Fruit fly (Drosophila melanogaster): ENCODE results near the gene CG13284.

CG13284 gene

DNA sequence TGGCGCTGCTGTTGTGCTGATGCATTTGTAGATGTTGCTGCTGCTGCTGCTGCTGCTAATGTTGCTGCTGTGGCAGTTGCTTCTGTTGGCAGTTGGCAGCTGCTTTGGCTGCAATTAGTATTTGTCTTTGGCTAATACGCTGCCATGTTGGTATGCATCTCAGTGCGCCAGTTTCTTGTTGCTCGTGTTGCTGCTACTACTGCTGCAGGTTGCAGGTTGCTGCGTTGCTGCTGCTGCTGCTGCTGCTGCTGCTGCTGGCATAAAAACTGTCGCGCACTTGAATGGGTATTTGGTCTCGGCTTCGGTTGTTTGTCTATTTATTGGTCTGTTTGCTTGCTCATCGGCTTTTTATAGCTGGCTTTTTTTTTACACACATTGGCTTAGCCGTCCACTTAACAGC, 39.8 kb downstream of the CG13284 start:
- TF ChIP-seq CG15011 (GFP tag; optimal IDR thresholded peaks at IDR 0.05): no peak
- no peak for TF ChIP-seq CG12104 (GFP tag; optimal IDR thresholded peaks at IDR 0.05)
- no peak for TF ChIP-seq Myb (GFP tag; optimal IDR thresholded peaks at IDR 0.05)
- no peak for TF ChIP-seq usp (GFP tag; optimal IDR thresholded peaks at IDR 0.05)
- TF ChIP-seq CG14965 (GFP tag; optimal IDR thresholded peaks at IDR 0.05; ENCODE audit: borderline replicate concordance): no peak
- no peak for TF ChIP-seq hth (optimal IDR thresholded peaks at IDR 0.05)

dm6 chr2L:16804376-16804934, 44.1 kb downstream of the CG13284 start, which contains the start of gene CG13272:
CG13272 (plus strand) TSS chr2L:16804884.
- peak; percentile 82 for TF ChIP-seq Blimp-1 (GFP tag; optimal IDR thresholded peaks at IDR 0.05)
- peak; percentile 20; the same call in 1 of the 2 replicates for TF ChIP-seq vvl (GFP tag; IDR thresholded peaks at IDR 0.05)
- no peak for TF ChIP-seq Ptx1 (GFP tag; IDR thresholded peaks at IDR 0.05)
- TF ChIP-seq D19A (tag; optimal IDR thresholded peaks at IDR 0.05): peak; percentile 80
- peak; percentile 41 for TF ChIP-seq kni (GFP tag; optimal IDR thresholded peaks at IDR 0.05)

DNA sequence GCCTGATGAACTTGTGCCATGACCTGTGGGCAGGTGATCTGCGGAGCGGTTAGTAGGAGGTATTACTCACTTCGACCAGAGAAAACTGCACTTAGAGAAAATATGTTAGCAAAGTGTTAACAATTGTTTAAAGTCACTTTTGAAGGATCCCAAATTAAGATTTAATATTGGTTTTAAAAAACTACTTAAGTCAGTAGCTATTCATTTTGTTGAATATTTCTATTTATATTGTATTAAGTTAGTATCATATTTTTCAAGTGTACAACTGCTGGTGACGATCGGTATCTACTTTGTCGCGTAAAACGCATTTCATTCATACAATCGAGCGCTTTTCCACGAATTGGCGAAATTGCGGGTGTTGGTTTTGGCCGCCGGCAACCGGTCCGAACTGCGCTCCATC, 44.9 kb downstream of the CG13284 start:
- TF ChIP-seq E2f1 (GFP tag; IDR thresholded peaks at IDR 0.05) (no peak), slp2 (GFP tag; optimal IDR thresholded peaks at IDR 0.05) (no peak), Sox102F (GFP tag; optimal IDR thresholded peaks at IDR 0.05) (peak; percentile 5), gem (tag; optimal IDR thresholded peaks at IDR 0.05) (peak; percentile 31), row (GFP tag; IDR thresholded peaks at IDR 0.05) (peak; percentile 30; the same call in 2 of the 3 replicates)

- TF ChIP-seq CG8478 (optimal IDR thresholded peaks at IDR 0.05): no peak
- no peak for TF ChIP-seq pum (GFP tag; optimal IDR thresholded peaks at IDR 0.05)
- no peak for TF ChIP-seq CG8281 (tag; optimal IDR thresholded peaks at IDR 0.05)
- TF ChIP-seq CG7786 (GFP tag; optimal IDR thresholded peaks at IDR 0.05): no peak
- TF ChIP-seq CG16779 (GFP tag; IDR thresholded peaks at IDR 0.05): no peak
- peak; percentile 2 for TF ChIP-seq CG4328 (GFP tag; optimal IDR thresholded peaks at IDR 0.05)
- TF ChIP-seq Opbp (GFP tag; IDR thresholded peaks at IDR 0.05; ENCODE audit: partially characterized antibody): peak; percentile 51; the same call in 1 of the 3 replicates
- TF ChIP-seq GATAe (GFP tag; conservative IDR thresholded peaks at IDR 0.05): peak; percentile 75
- peak; percentile 100 for TF ChIP-seq mirr (GFP tag; optimal IDR thresholded peaks at IDR 0.05)
- TF ChIP-seq sd (tag; optimal IDR thresholded peaks at IDR 0.05): peak; percentile 24
- peak; percentile 74 for TF ChIP-seq Dp (GFP tag; optimal IDR thresholded peaks at IDR 0.05)
- peak; percentile 2 for TF ChIP-seq salm (tag; optimal IDR thresholded peaks at IDR 0.05)
- TF ChIP-seq ranshi (GFP tag; IDR thresholded peaks at IDR 0.05): no peak
- peak; percentile 78 for TF ChIP-seq CG34376 (GFP tag; optimal IDR thresholded peaks at IDR 0.05)
- peak; percentile 99 for TF ChIP-seq exex (tag; optimal IDR thresholded peaks at IDR 0.05)
- no peak for TF ChIP-seq CG6272 (GFP tag; IDR thresholded peaks at IDR 0.05)
- peak; percentile 35 for TF ChIP-seq caup (GFP tag; optimal IDR thresholded peaks at IDR 0.05; ENCODE audit: severe bottlenecking)
- peak; percentile 4 for TF ChIP-seq CG10543 (GFP tag; optimal IDR thresholded peaks at IDR 0.05)
- TF ChIP-seq Hmr (GFP tag; optimal IDR thresholded peaks at IDR 0.05): peak; percentile 32
- TF ChIP-seq inv (GFP tag; IDR thresholded peaks at IDR 0.05; ENCODE audit: partially characterized antibody): no peak
- TF ChIP-seq row (GFP tag; IDR thresholded peaks at IDR 0.05): peak; percentile 9; the same call in 1 of the 3 replicates
- peak; percentile 52 for TF ChIP-seq stwl (tag; optimal IDR thresholded peaks at IDR 0.05)
- peak; percentile 100 for TF ChIP-seq Meics (GFP tag; optimal IDR thresholded peaks at IDR 0.05)
- peak; percentile 17 for TF ChIP-seq tap (tag; optimal IDR thresholded peaks at IDR 0.05)
- no peak for TF ChIP-seq CG6654 (GFP tag; optimal IDR thresholded peaks at IDR 0.05)
- peak; percentile 32; the same call in 1 of the 2 replicates for TF ChIP-seq CG13287 (GFP tag; IDR thresholded peaks at IDR 0.05; ENCODE audit: partially characterized antibody)
- 0 out of 4 replicates have a peak, but pooled peaks have one; percentile 18 for TF ChIP-seq chinmo (GFP tag; IDR thresholded peaks at IDR 0.05; ENCODE audit: partially characterized antibody)
- TF ChIP-seq Fer1 (GFP tag; optimal IDR thresholded peaks at IDR 0.05): no peak
- peak; percentile 12 for TF ChIP-seq CG6854 (GFP tag; optimal IDR thresholded peaks at IDR 0.05)
Observed at dm6 chr2L:16801578-16802152, 46.9 kb downstream of the CG13284 start.
